Worm (Caenorhabditis elegans) whole organism, L1 larva: Measurements from ENCODE around the gene eri-9.

ENCODE experiments used
- efl-1 ChIP-seq, 4 experiments: fragments of 150-350 bp; optimal IDR thresholded peaks in 3 of 4; peaks in 1 of 4; 1 replicate in 1 of 4; 2 replicates in 3 of 4; lab custom pipeline; 2014; ENCODE audit warnings: missing biosample characterization in 2 of 4, missing genetic modification characterization in 2 of 4, missing genetic modification reagents in 2 of 4
- jun-1 ChIP-seq: fragments of 150-350 bp; optimal IDR thresholded peaks from 2 replicates; lab custom pipeline; 2014; ENCODE audit warnings: missing biosample characterization, missing genetic modification reagents, missing genetic modification characterization
- lin-13 ChIP-seq: fragments of 150-350 bp; optimal IDR thresholded peaks from 2 replicates; lab custom pipeline; 2014; ENCODE audit warnings: missing biosample characterization, missing genetic modification reagents, missing genetic modification characterization
- lsy-2 ChIP-seq, 2 experiments: fragments of 150-350 bp; optimal IDR thresholded peaks; 2 replicates each; lab custom pipeline; 2014; ENCODE audit warnings: missing biosample characterization in 2 of 2, missing genetic modification characterization in 2 of 2
- mdl-1 ChIP-seq, 2 experiments: fragments of 150-350 bp; optimal IDR thresholded peaks; 2 replicates each; lab custom pipeline; 2014 to 2017; ENCODE audit warnings: missing biosample characterization in 2 of 2, missing genetic modification characterization in 2 of 2, inconsistent platforms in 1 of 2
- mep-1 ChIP-seq: fragments of 150-350 bp; optimal IDR thresholded peaks from 2 replicates; lab custom pipeline; 2014; ENCODE audit warnings: missing biosample characterization, missing genetic modification characterization
- nhr-47 ChIP-seq: sonication (generic microtip); optimal IDR thresholded peaks from 2 replicates; lab custom pipeline; 2016; ENCODE audit warnings: mild to moderate bottlenecking, missing genetic modification characterization, moderate library complexity, missing compliant biosample characterization
- unc-62 ChIP-seq: fragments of 150-350 bp; optimal IDR thresholded peaks from 2 replicates; lab custom pipeline; 2014; ENCODE audit warnings: missing biosample characterization, missing genetic modification reagents, missing genetic modification characterization
- vab-15 ChIP-seq: sonication (generic microtip); optimal IDR thresholded peaks from 2 replicates; lab custom pipeline; 2017; ENCODE audit warnings: missing genotype, mild to moderate bottlenecking, missing genetic modification characterization, missing compliant biosample characterization
- ztf-4 ChIP-seq: fragments of 150-350 bp; optimal IDR thresholded peaks from 2 replicates; lab custom pipeline; 2014; ENCODE audit warnings: missing biosample characterization, missing genetic modification characterization

ce11 chrIII:4956566-4956965, 24.3 kb downstream of the eri-9 start, which contains the start of gene C26E6.1:
- no peak for TF ChIP-seq mdl-1 (tag; optimal IDR thresholded peaks at IDR 0.05; lab: Kevin White, UChicago)
- no peak for TF ChIP-seq ztf-4 (tag; lab: Kevin White, UChicago)
- no peak for TF ChIP-seq unc-62 (GFP tag; lab: Kevin White, UChicago)
- TF ChIP-seq nhr-47 = no peak
- TF ChIP-seq vab-15 (tag; lab: Kevin White, UChicago) = no peak
- no peak for TF ChIP-seq lsy-2 (tag; optimal IDR thresholded peaks at IDR 0.05; lab: Kevin White, UChicago)
- no peak for TF ChIP-seq jun-1 (tag; lab: Kevin White, UChicago)
- TF ChIP-seq lin-13 = no peak
- TF ChIP-seq mep-1 = no peak
- no peak for TF ChIP-seq efl-1 (optimal IDR thresholded peaks at IDR 0.05; lab: Kevin White, UChicago)
- no peak for TF ChIP-seq efl-1 (GFP tag; optimal IDR thresholded peaks at IDR 0.05 in 1 of 2; lab: Kevin White, UChicago)
